Fruit fly (Drosophila melanogaster) whole organism, adult: ENCODE results near the gene intr.
"Not testable (repeated sequence)": the region's sequence is repeated elsewhere in the genome, so short reads cannot be mapped to it uniquely, and the experiment has no call there.

Experiments used
- CG11617 ChIP-seq: fragments of 200-800 bp; sonication (Bioruptor generic); optimal IDR thresholded peaks from 2 replicates; lab custom pipeline; 2017; ENCODE audit warnings: mild to moderate bottlenecking, missing biosample characterization, missing genetic modification reagents, missing genetic modification characterization
- CG12768 ChIP-seq: fragments of 200-800 bp; sonication (Bioruptor generic); optimal IDR thresholded peaks from 2 replicates; lab custom pipeline; 2017; ENCODE audit warnings: missing biosample characterization, missing genetic modification characterization, mild to moderate bottlenecking, moderate library complexity, missing genetic modification reagents
- CG14711 ChIP-seq: fragments of 200-800 bp; sonication (Bioruptor generic); optimal IDR thresholded peaks from 2 replicates; lab custom pipeline; 2018; ENCODE audit warnings: missing biosample characterization, mild to moderate bottlenecking, missing genetic modification characterization, moderate library complexity
- CG1620 ChIP-seq: fragments of 200-800 bp; sonication (Bioruptor generic); optimal IDR thresholded peaks from 2 replicates; lab custom pipeline; 2016; ENCODE audit warnings: missing biosample characterization, missing genetic modification characterization
- CG33017 ChIP-seq: fragments of 200-800 bp; sonication (Bioruptor generic); optimal IDR thresholded peaks from 2 replicates; lab custom pipeline; 2018; ENCODE audit warnings: missing biosample characterization, mild to moderate bottlenecking, missing genetic modification characterization, moderate library complexity
- CG5204 ChIP-seq: fragments of 200-800 bp; sonication (Bioruptor generic); optimal IDR thresholded peaks from 2 replicates; lab custom pipeline; 2016; ENCODE audit warnings: missing biosample characterization, missing genetic modification characterization
- CG7045 ChIP-seq: fragments of 200-800 bp; sonication (Bioruptor generic); optimal IDR thresholded peaks from 2 replicates; lab custom pipeline; 2017; ENCODE audit warnings: missing biosample characterization, mild to moderate bottlenecking, missing genetic modification characterization
- CG7101 ChIP-seq: fragments of 200-800 bp; sonication (Bioruptor generic); optimal IDR thresholded peaks from 2 replicates; lab custom pipeline; 2018; ENCODE audit warnings: missing biosample characterization, mild to moderate bottlenecking, missing genetic modification characterization, moderate library complexity
- Clk ChIP-seq: fragments of 200-800 bp; sonication (Bioruptor generic); optimal IDR thresholded peaks from 2 replicates; lab custom pipeline; 2017; ENCODE audit warnings: missing biosample characterization, missing genetic modification characterization
- Crg-1 ChIP-seq: fragments of 200-800 bp; sonication (Bioruptor generic); optimal IDR thresholded peaks from 2 replicates; lab custom pipeline; 2016; ENCODE audit warnings: missing biosample characterization, missing genetic modification characterization
- Hr96 ChIP-seq: fragments of 200-800 bp; sonication (Bioruptor generic); optimal IDR thresholded peaks from 2 replicates; lab custom pipeline; 2016; ENCODE audit warnings: missing biosample characterization, missing genetic modification characterization
- Mnt ChIP-seq: fragments of 200-800 bp; sonication (Bioruptor generic); optimal IDR thresholded peaks from 2 replicates; lab custom pipeline; 2016; ENCODE audit warnings: missing biosample characterization, mild to moderate bottlenecking, missing genetic modification characterization
- bab1 ChIP-seq: fragments of 200-800 bp; sonication (Bioruptor generic); optimal IDR thresholded peaks from 3 replicates; lab custom pipeline; 2019; ENCODE audit warnings: missing biosample characterization, mild to moderate bottlenecking, missing genetic modification characterization, moderate library complexity
- cic ChIP-seq: fragments of 200-800 bp; sonication (Bioruptor generic); optimal IDR thresholded peaks from 2 replicates; lab custom pipeline; 2017; ENCODE audit warnings: missing biosample characterization, mild to moderate bottlenecking, missing genetic modification characterization, moderate library complexity
- cnc ChIP-seq, 2 experiments: fragments of >200 bp; optimal IDR thresholded peaks; 2 replicates each; lab custom pipeline; 2017
- kay ChIP-seq: fragments of 200-800 bp; sonication (Bioruptor generic); peaks from one replicate; lab custom pipeline; 2016; ENCODE audit warnings: missing biosample characterization, missing genetic modification characterization, borderline replicate concordance
- ovo ChIP-seq: fragments of 200-800 bp; sonication (Bioruptor generic); optimal IDR thresholded peaks from 2 replicates; lab custom pipeline; 2016; ENCODE audit warnings: missing biosample characterization, missing genetic modification characterization
- pad ChIP-seq: fragments of 200-800 bp; sonication (Bioruptor generic); optimal IDR thresholded peaks from 3 replicates; lab custom pipeline; 2017; ENCODE audit warnings: missing biosample characterization, missing genetic modification characterization, mild to moderate bottlenecking, moderate library complexity, missing genetic modification reagents
- tj ChIP-seq: fragments of 200-800 bp; sonication (Bioruptor generic); optimal IDR thresholded peaks from 3 replicates; lab custom pipeline; 2017; ENCODE audit warnings: missing biosample characterization, mild to moderate bottlenecking, missing genetic modification characterization, moderate library complexity
- toe ChIP-seq: fragments of 200-800 bp; sonication (Bioruptor generic); optimal IDR thresholded peaks from 2 replicates; lab custom pipeline; 2016; ENCODE audit warnings: missing biosample characterization, missing genetic modification characterization

The intr gene

dm6 chr3R:28790222-28790621, at the start of gene intr:
Gene intr (plus strand): TSS chr3R:28790522.
- TF ChIP-seq CG11617 (GFP tag; lab: Kevin White, UChicago) (no peak), kay (GFP tag; lab: Kevin White, UChicago) (no peak), toe (GFP tag; lab: Kevin White, UChicago) (no peak), cic (GFP tag; lab: Kevin White, UChicago) (no peak), pad (GFP tag; lab: Kevin White, UChicago) (no peak), CG7101 (tag; lab: Kevin White, UChicago) (no peak), CG33017 (tag; lab: Kevin White, UChicago) (no peak), tj (GFP tag; lab: Kevin White, UChicago) (no peak), ovo (GFP tag; lab: Kevin White, UChicago) (no peak)

- TF ChIP-seq pad (GFP tag; lab: Kevin White, UChicago) (no peak), ovo (GFP tag; lab: Kevin White, UChicago) (no peak), CG1620 (no peak), tj (GFP tag; lab: Kevin White, UChicago) (no peak), bab1 (no peak), Clk (GFP tag; lab: Kevin White, UChicago) (no peak), CG12768 (GFP tag; lab: Kevin White, UChicago) (no peak), Hr96 (no peak), CG5204 (GFP tag; lab: Kevin White, UChicago) (no peak), kay (GFP tag; lab: Kevin White, UChicago) (no peak), CG7101 (tag; lab: Kevin White, UChicago) (no peak), CG7045 (GFP tag; lab: Kevin White, UChicago) (no peak)
Observed at dm6 chr3R:28744682-28745081, 45.6 kb upstream of the intr start, which contains the start of gene AstA-R2. Gene AstA-R2 (minus strand): TSS chr3R:28744782.

- TF ChIP-seq cic (GFP tag; lab: Kevin White, UChicago) (peak; percentile 27), CG11617 (GFP tag; lab: Kevin White, UChicago) (no peak), tj (GFP tag; lab: Kevin White, UChicago) (no peak), CG12768 (GFP tag; lab: Kevin White, UChicago) (no peak), Hr96 (no peak), CG1620 (no peak)
Observed at dm6 chr3R:28751611-28752129, 38.7 kb upstream of the intr start, which contains the start of gene CG10000. Gene CG10000 (minus strand): TSS chr3R:28751661.

- TF ChIP-seq Hr96, result no peak
- TF ChIP-seq cic (GFP tag; lab: Kevin White, UChicago), result no peak
- TF ChIP-seq Mnt, result no peak
- no peak for TF ChIP-seq bab1
Observed at dm6 chr3R:28756879-28757278, 33.4 kb upstream of the intr start, which contains the start of gene CG9997. Gene CG9997 (minus strand): TSS chr3R:28756979.

dm6 chr3R:28758134-28758533, 32.2 kb upstream of the intr start, which contains the start of gene aqrs:
Gene aqrs (minus strand): TSS chr3R:28758234.
- not testable (repeated sequence) for TF ChIP-seq cnc (optimal IDR thresholded peaks at IDR 0.05; lab: Kevin White, UChicago); Hr96; pad (GFP tag; lab: Kevin White, UChicago)

- TF ChIP-seq Crg-1 (no peak), CG7101 (tag; lab: Kevin White, UChicago) (no peak), kay (GFP tag; lab: Kevin White, UChicago) (no peak), CG7045 (GFP tag; lab: Kevin White, UChicago) (no peak)
Observed at dm6 chr3R:28775703-28776102, 14.6 kb upstream of the intr start.

- TF ChIP-seq ovo (GFP tag; lab: Kevin White, UChicago), result no peak
- no peak for TF ChIP-seq CG12768 (GFP tag; lab: Kevin White, UChicago)
- TF ChIP-seq cnc (optimal IDR thresholded peaks at IDR 0.05; lab: Kevin White, UChicago), result no peak
- TF ChIP-seq CG5204 (GFP tag; lab: Kevin White, UChicago), result no peak
- TF ChIP-seq toe (GFP tag; lab: Kevin White, UChicago), result no peak
- no peak for TF ChIP-seq pad (GFP tag; lab: Kevin White, UChicago)
- no peak for TF ChIP-seq CG14711 (tag; lab: Kevin White, UChicago)
- no peak for TF ChIP-seq CG7101 (tag; lab: Kevin White, UChicago)
- TF ChIP-seq tj (GFP tag; lab: Kevin White, UChicago), result no peak
- no peak for TF ChIP-seq Hr96
- TF ChIP-seq bab1, result no peak
- TF ChIP-seq CG7045 (GFP tag; lab: Kevin White, UChicago), result no peak
- no peak for TF ChIP-seq CG1620
- TF ChIP-seq kay (GFP tag; lab: Kevin White, UChicago), result no peak
- TF ChIP-seq CG11617 (GFP tag; lab: Kevin White, UChicago), result no peak
- no peak for TF ChIP-seq CG33017 (tag; lab: Kevin White, UChicago)
- TF ChIP-seq Mnt, result no peak
Observed at dm6 chr3R:28789317-28789716, 1.0 kb upstream of the intr start, which contains the start of gene CG34295. Gene CG34295 (plus strand): TSS chr3R:28789617.
